Worm (Caenorhabditis elegans): ENCODE measurements around the gene C54D2.6.

C54D2.6 gene

ce11 chrX:7847413-7847812 is at the start of gene C54D2.6:
Gene C54D2.6 (minus strand): TSS chrX:7847513.
- TF ChIP-seq lin-11 (tag; optimal IDR thresholded peaks at IDR 0.05) (no peak), ceh-22 (tag; optimal IDR thresholded peaks at IDR 0.05) (no peak), gmeb-2 (tag; optimal IDR thresholded peaks at IDR 0.05) (no peak), pros-1 (tag; optimal IDR thresholded peaks at IDR 0.05) (no peak)

DNA sequence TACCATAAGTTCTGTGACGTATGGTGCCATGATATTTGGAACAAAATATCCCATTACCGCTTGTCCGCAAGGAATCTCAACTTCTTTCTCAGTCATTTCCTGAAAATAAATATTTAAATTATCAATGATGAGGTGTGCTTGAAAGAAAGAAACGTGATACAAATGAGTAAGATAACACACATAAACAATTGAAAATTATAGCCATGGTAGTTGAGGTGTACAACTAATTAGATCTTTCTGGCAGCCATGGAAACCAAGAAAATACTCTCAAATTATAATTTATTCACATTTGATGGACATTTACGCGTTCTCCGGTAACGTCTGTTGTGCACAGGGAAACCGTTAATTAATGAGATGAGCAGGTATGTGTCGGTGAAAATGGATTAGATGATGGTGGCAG is 45.0 kb upstream of the C54D2.6 start, which contains the start of gene C39D10.5:
Gene C39D10.5 (minus strand): TSS at position 101 of the 400 bp plus-strand sequence.
- TF ChIP-seq ztf-16 (tag; optimal IDR thresholded peaks at IDR 0.05), result no peak
- no peak for TF ChIP-seq sox-4 (tag; optimal IDR thresholded peaks at IDR 0.05)
- TF ChIP-seq ceh-30 (tag; optimal IDR thresholded peaks at IDR 0.05), result no peak
- no peak for TF ChIP-seq ttx-3 (tag; optimal IDR thresholded peaks at IDR 0.05)
- no peak for TF ChIP-seq ceh-34 (tag; optimal IDR thresholded peaks at IDR 0.05)
- TF ChIP-seq ceh-45 (GFP tag; IDR thresholded peaks at IDR 0.05), result no peak
- no peak for TF ChIP-seq pros-1 (tag; optimal IDR thresholded peaks at IDR 0.05)
- no peak for TF ChIP-seq ceh-6 (GFP tag; optimal IDR thresholded peaks at IDR 0.05)
- no peak for TF ChIP-seq odd-2 (tag; optimal IDR thresholded peaks at IDR 0.05)
- no peak for TF ChIP-seq tbx-7 (tag; optimal IDR thresholded peaks at IDR 0.05)
- no peak for TF ChIP-seq T23F11.4 (GFP tag; optimal IDR thresholded peaks at IDR 0.05)
- TF ChIP-seq pha-4 (tag; optimal IDR thresholded peaks at IDR 0.05), result no peak
- no peak for TF ChIP-seq mec-3 (tag; optimal IDR thresholded peaks at IDR 0.05; ENCODE audit: borderline replicate concordance)

ce11 chrX:7888915-7889314 is 41.6 kb upstream of the C54D2.6 start, which contains the start of gene C39D10.2:
Gene C39D10.2 (plus strand): TSS chrX:7889215.
- TF ChIP-seq ceh-24 (tag; optimal IDR thresholded peaks at IDR 0.05) (no peak), T23F11.4 (GFP tag; optimal IDR thresholded peaks at IDR 0.05) (no peak), nhr-232 (tag; optimal IDR thresholded peaks at IDR 0.05) (no peak), nhr-11 (tag; optimal IDR thresholded peaks at IDR 0.05) (no peak), madf-2 (tag; optimal IDR thresholded peaks at IDR 0.05) (no peak), mec-3 (tag; optimal IDR thresholded peaks at IDR 0.05; ENCODE audit: borderline replicate concordance) (no peak), unc-3 (GFP tag; conservative IDR thresholded peaks at IDR 0.05) (no peak), unc-3 (tag; optimal IDR thresholded peaks at IDR 0.05) (no peak), eyg-1 (tag; optimal IDR thresholded peaks at IDR 0.05) (no peak)

ce11 chrX:7886200-7886599 is 38.9 kb upstream of the C54D2.6 start:
- TF ChIP-seq pat-9 (tag; optimal IDR thresholded peaks at IDR 0.05) (no peak), ceh-45 (GFP tag; IDR thresholded peaks at IDR 0.05) (no peak), tbx-7 (tag; optimal IDR thresholded peaks at IDR 0.05) (no peak), hlh-13 (GFP tag; optimal IDR thresholded peaks at IDR 0.05) (no peak), K02D7.2 (tag; optimal IDR thresholded peaks at IDR 0.05) (no peak), ceh-48 (tag; optimal IDR thresholded peaks at IDR 0.05) (no peak), ahr-1 (tag; optimal IDR thresholded peaks at IDR 0.05) (no peak), dve-1 (tag; optimal IDR thresholded peaks at IDR 0.05) (no peak), mec-3 (tag; optimal IDR thresholded peaks at IDR 0.05; ENCODE audit: borderline replicate concordance) (no peak), unc-86 (tag; optimal IDR thresholded peaks at IDR 0.05) (no peak), ceh-34 (tag; optimal IDR thresholded peaks at IDR 0.05) (no peak), F13H6.1 (tag; optimal IDR thresholded peaks at IDR 0.05) (no peak)

ce11 chrX:7883994-7884393 is 36.7 kb upstream of the C54D2.6 start, which contains the start of gene pcyt-2.2:
Gene pcyt-2.2 (plus strand): TSS chrX:7884294.
- no peak for TF ChIP-seq ttx-3 (tag; optimal IDR thresholded peaks at IDR 0.05)
- TF ChIP-seq sdc-2 (tag; optimal IDR thresholded peaks at IDR 0.05), result no peak
- TF ChIP-seq Y22D7AL.16 (tag; optimal IDR thresholded peaks at IDR 0.05), result no peak

- TF ChIP-seq ahr-1 (tag; optimal IDR thresholded peaks at IDR 0.05) (no peak), K09A11.1 (tag; optimal IDR thresholded peaks at IDR 0.05; ENCODE audit: insufficient read depth) (no peak), pha-2 (tag; optimal IDR thresholded peaks at IDR 0.05) (no peak), ztf-16 (tag; optimal IDR thresholded peaks at IDR 0.05) (no peak), pat-9 (tag; optimal IDR thresholded peaks at IDR 0.05) (no peak), syd-9 (tag; optimal IDR thresholded peaks at IDR 0.05) (no peak), rnt-1 (tag; optimal IDR thresholded peaks at IDR 0.05) (no peak), C38D4.7 (GFP tag; optimal IDR thresholded peaks at IDR 0.05) (no peak), unc-86 (tag; optimal IDR thresholded peaks at IDR 0.05) (no peak), ceh-2 (tag; optimal IDR thresholded peaks at IDR 0.05) (no peak), nhr-232 (tag; optimal IDR thresholded peaks at IDR 0.05) (no peak), sdc-2 (tag; optimal IDR thresholded peaks at IDR 0.05) (no peak), ceh-30 (tag; optimal IDR thresholded peaks at IDR 0.05) (no peak), ceh-48 (tag; optimal IDR thresholded peaks at IDR 0.05) (no peak), pros-1 (tag; optimal IDR thresholded peaks at IDR 0.05) (no peak), Y22D7AL.16 (tag; optimal IDR thresholded peaks at IDR 0.05) (no peak)
Measured at ce11 chrX:7881307-7881706, 34.0 kb upstream of the C54D2.6 start.

All from whole organism, late embryonic.